Worm (Caenorhabditis elegans) whole organism, L1 larva: ENCODE measurements around the gene R11E3.19.

Experiments
- C04F5.9 ChIP-seq: sonication (generic microtip); optimal IDR thresholded peaks from 2 replicates; lab custom pipeline; 2016; ENCODE audit warnings: missing genetic modification characterization, missing compliant biosample characterization
- C16A3.4 ChIP-seq: fragments of 150-350 bp; optimal IDR thresholded peaks from 2 replicates; lab custom pipeline; 2014; ENCODE audit warnings: missing biosample characterization, missing genetic modification characterization
- C34B4.2 ChIP-seq: sonication (generic microtip); optimal IDR thresholded peaks from 2 replicates; lab custom pipeline; 2017; ENCODE audit warnings: mild to moderate bottlenecking, missing genetic modification characterization, missing compliant biosample characterization
- Y116A8C.19 ChIP-seq: sonication (generic microtip); optimal IDR thresholded peaks from 2 replicates; lab custom pipeline; 2016; ENCODE audit warnings: missing compliant biosample characterization, missing genetic modification characterization, borderline replicate concordance
- aha-1 ChIP-seq: fragments of 150-350 bp; optimal IDR thresholded peaks from 2 replicates; lab custom pipeline; 2014; ENCODE audit warnings: missing biosample characterization, missing genetic modification characterization
- ama-1 ChIP-seq: fragments of 150-350 bp; optimal IDR thresholded peaks from 2 replicates; lab custom pipeline; 2014
- blmp-1 ChIP-seq: fragments of 150-350 bp; optimal IDR thresholded peaks from 2 replicates; lab custom pipeline; 2014; ENCODE audit warnings: missing biosample characterization, missing genetic modification characterization
- ceh-63 ChIP-seq: fragments of 200-800 bp; sonication (Bioruptor generic); optimal IDR thresholded peaks from 2 replicates; lab custom pipeline; 2018; ENCODE audit warnings: mild to moderate bottlenecking, missing genetic modification characterization, missing compliant biosample characterization
- ceh-90 ChIP-seq: sonication (generic microtip); optimal IDR thresholded peaks from 2 replicates; lab custom pipeline; 2016; ENCODE audit warnings: missing genetic modification characterization, missing compliant biosample characterization
- efl-1 ChIP-seq, 4 experiments: fragments of 150-350 bp; optimal IDR thresholded peaks in 3 of 4; peaks in 1 of 4; 1 replicate in 1 of 4; 2 replicates in 3 of 4; lab custom pipeline; 2014; ENCODE audit warnings: missing biosample characterization in 2 of 4, missing genetic modification characterization in 2 of 4, missing genetic modification reagents in 2 of 4
- egl-13 ChIP-seq: sonication (generic microtip); optimal IDR thresholded peaks from 2 replicates; lab custom pipeline; 2016; ENCODE audit warnings: missing genotype, missing genetic modification reagents, missing genetic modification characterization, missing compliant biosample characterization
- egl-27 ChIP-seq, 2 experiments: fragments of 150-350 bp in 1 of 2; sonication (generic microtip); optimal IDR thresholded peaks; 3 replicates each; lab custom pipeline; 2017 to 2018; ENCODE audit warnings: missing biosample characterization in 2 of 2, missing genetic modification characterization in 2 of 2, missing genetic modification reagents in 2 of 2
- ets-5 ChIP-seq: fragments of 200-800 bp; sonication (Bioruptor generic); IDR thresholded peaks from 2 replicates; pipeline ENCODE4 v1.3.6; 2022; ENCODE audit warnings: missing genetic modification characterization, missing compliant biosample characterization
- fkh-4 ChIP-seq: sonication (generic microtip); optimal IDR thresholded peaks from 2 replicates; lab custom pipeline; 2016; ENCODE audit warnings: missing compliant biosample characterization, missing genetic modification characterization, borderline replicate concordance
- fos-1 ChIP-seq: fragments of 150-350 bp; optimal IDR thresholded peaks from 2 replicates; lab custom pipeline; 2014; ENCODE audit warnings: missing biosample characterization, missing genetic modification characterization
- hlh-4 ChIP-seq: sonication (generic microtip); optimal IDR thresholded peaks from 2 replicates; lab custom pipeline; 2016; ENCODE audit warnings: mild to moderate bottlenecking, missing genetic modification characterization, missing compliant biosample characterization
- hpl-2 ChIP-seq: fragments of 150-350 bp; optimal IDR thresholded peaks from 2 replicates; lab custom pipeline; 2014; ENCODE audit warnings: missing biosample characterization, missing genetic modification reagents, missing genetic modification characterization
- irx-1 ChIP-seq: sonication (generic microtip); optimal IDR thresholded peaks from 2 replicates; lab custom pipeline; 2016; ENCODE audit warnings: missing genetic modification characterization, missing compliant biosample characterization
- jun-1 ChIP-seq: fragments of 150-350 bp; optimal IDR thresholded peaks from 2 replicates; lab custom pipeline; 2014; ENCODE audit warnings: missing biosample characterization, missing genetic modification reagents, missing genetic modification characterization
- lin-13 ChIP-seq: fragments of 150-350 bp; optimal IDR thresholded peaks from 2 replicates; lab custom pipeline; 2014; ENCODE audit warnings: missing biosample characterization, missing genetic modification reagents, missing genetic modification characterization
- lin-15B ChIP-seq: fragments of 150-350 bp; sonication (generic microtip); optimal IDR thresholded peaks from 3 replicates; lab custom pipeline; 2014; ENCODE audit warnings: missing biosample characterization, missing genetic modification characterization
- lin-35 ChIP-seq, 2 experiments: fragments of 150-350 bp; optimal IDR thresholded peaks; 2 replicates each; lab custom pipeline; 2014; ENCODE audit warnings: missing biosample characterization in 2 of 2, missing genetic modification characterization in 2 of 2, missing genetic modification reagents in 2 of 2
- lir-3 ChIP-seq: sonication (generic microtip); optimal IDR thresholded peaks from 2 replicates; lab custom pipeline; 2016; ENCODE audit warnings: mild to moderate bottlenecking, missing genetic modification characterization, moderate library complexity, missing compliant biosample characterization; ENCODE audit not compliant: poor library complexity
- lsy-2 ChIP-seq, 2 experiments: fragments of 150-350 bp; optimal IDR thresholded peaks; 2 replicates each; lab custom pipeline; 2014; ENCODE audit warnings: missing biosample characterization in 2 of 2, missing genetic modification characterization in 2 of 2
- mab-9 ChIP-seq: fragments of 200-800 bp; sonication (Bioruptor generic); IDR thresholded peaks from 2 replicates; pipeline ENCODE4 v1.3.6; 2022; ENCODE audit warnings: missing genetic modification reagents, missing genetic modification characterization, missing compliant biosample characterization
- mdl-1 ChIP-seq, 2 experiments: fragments of 150-350 bp; optimal IDR thresholded peaks; 2 replicates each; lab custom pipeline; 2014 to 2017; ENCODE audit warnings: missing biosample characterization in 2 of 2, missing genetic modification characterization in 2 of 2, inconsistent platforms in 1 of 2
- mef-2 ChIP-seq: fragments of 150-350 bp; optimal IDR thresholded peaks from 2 replicates; lab custom pipeline; 2014; ENCODE audit warnings: missing biosample characterization, missing genetic modification characterization
- mep-1 ChIP-seq: fragments of 150-350 bp; optimal IDR thresholded peaks from 2 replicates; lab custom pipeline; 2014; ENCODE audit warnings: missing biosample characterization, missing genetic modification characterization
- nhr-12 ChIP-seq: sonication (generic microtip); optimal IDR thresholded peaks from 2 replicates; lab custom pipeline; 2017; ENCODE audit warnings: missing biosample characterization, missing genetic modification characterization
- nhr-20 ChIP-seq: sonication (generic microtip); optimal IDR thresholded peaks from 2 replicates; lab custom pipeline; 2016; ENCODE audit warnings: mild to moderate bottlenecking, missing genetic modification characterization, missing compliant biosample characterization
- nhr-237 ChIP-seq: fragments of 150-350 bp; optimal IDR thresholded peaks from 2 replicates; lab custom pipeline; 2014; ENCODE audit warnings: missing biosample characterization, missing genetic modification characterization
- nhr-71 ChIP-seq: sonication (generic microtip); optimal IDR thresholded peaks from 2 replicates; lab custom pipeline; 2016; ENCODE audit warnings: mild to moderate bottlenecking, missing genetic modification characterization, moderate library complexity, missing compliant biosample characterization
- nhr-76 ChIP-seq: sonication (generic microtip); optimal IDR thresholded peaks from 2 replicates; lab custom pipeline; 2017; ENCODE audit warnings: missing biosample characterization, missing genetic modification characterization
- nhr-85 ChIP-seq: sonication (generic microtip); peaks from one replicate; lab custom pipeline; 2016; ENCODE audit warnings: missing genetic modification characterization, inconsistent platforms, missing compliant biosample characterization
- pag-3 ChIP-seq: sonication (generic microtip); optimal IDR thresholded peaks from 2 replicates; lab custom pipeline; 2017; ENCODE audit warnings: missing genetic modification characterization, mild to moderate bottlenecking, missing compliant biosample characterization, antibody characterized with exemption, borderline replicate concordance; ENCODE audit not compliant: insufficient read depth
- pax-3 ChIP-seq: fragments of 200-800 bp; sonication (Bioruptor generic); optimal IDR thresholded peaks from 2 replicates; lab custom pipeline; 2018; ENCODE audit warnings: mild to moderate bottlenecking, missing genetic modification characterization, moderate library complexity, missing compliant biosample characterization
- pqm-1 ChIP-seq: sonication (generic microtip); optimal IDR thresholded peaks from 3 replicates; lab custom pipeline; 2017; ENCODE audit warnings: missing biosample characterization, missing genetic modification characterization
- rnt-1 ChIP-seq: sonication (generic microtip); optimal IDR thresholded peaks from 2 replicates; lab custom pipeline; 2016; ENCODE audit warnings: mild to moderate bottlenecking, missing genetic modification characterization, moderate library complexity, missing compliant biosample characterization
- snu-23 ChIP-seq: sonication (generic microtip); optimal IDR thresholded peaks from 2 replicates; lab custom pipeline; 2016; ENCODE audit warnings: missing genetic modification characterization, missing compliant biosample characterization
- sptf-1 ChIP-seq: fragments of 150-350 bp; optimal IDR thresholded peaks from 2 replicates; lab custom pipeline; 2014; ENCODE audit warnings: missing biosample characterization, missing genetic modification characterization
- swsn-7 ChIP-seq: sonication (generic microtip); optimal IDR thresholded peaks from 2 replicates; lab custom pipeline; 2016; ENCODE audit warnings: missing genetic modification characterization, missing compliant biosample characterization
- unc-130 ChIP-seq: fragments of 150-350 bp; optimal IDR thresholded peaks from 2 replicates; lab custom pipeline; 2017; ENCODE audit warnings: missing biosample characterization, missing genetic modification characterization, inconsistent platforms
- unc-30 ChIP-seq: sonication (generic microtip); optimal IDR thresholded peaks from 2 replicates; lab custom pipeline; 2017; ENCODE audit warnings: missing biosample characterization, missing genetic modification characterization
- unc-86 ChIP-seq: sonication (generic microtip); optimal IDR thresholded peaks from 2 replicates; lab custom pipeline; 2016; ENCODE audit warnings: missing genetic modification characterization, missing compliant biosample characterization
- unc-98 ChIP-seq: fragments of 200-800 bp; sonication (Bioruptor generic); IDR thresholded peaks from 2 replicates; pipeline ENCODE4 v1.3.6; 2022; ENCODE audit warnings: missing genetic modification characterization, missing compliant biosample characterization
- xbp-1 ChIP-seq: sonication (generic microtip); optimal IDR thresholded peaks from 2 replicates; lab custom pipeline; 2016; ENCODE audit warnings: missing genetic modification characterization, missing compliant biosample characterization
- zip-4 ChIP-seq: fragments of 200-800 bp; sonication (Bioruptor generic); optimal IDR thresholded peaks from 2 replicates; lab custom pipeline; 2018; ENCODE audit warnings: mild to moderate bottlenecking, missing genetic modification characterization, moderate library complexity, missing compliant biosample characterization
- ztf-11 ChIP-seq, 2 experiments: sonication (generic microtip); optimal IDR thresholded peaks; 2 replicates each; lab custom pipeline; 2016 to 2017; ENCODE audit warnings: missing genetic modification characterization in 2 of 2, missing biosample characterization in 1 of 2, missing compliant biosample characterization in 1 of 2
- ztf-4 ChIP-seq: fragments of 150-350 bp; optimal IDR thresholded peaks from 2 replicates; lab custom pipeline; 2014; ENCODE audit warnings: missing biosample characterization, missing genetic modification characterization

The R11E3.19 gene

ce11 chrIV:4748408-4749105 is 27.3 kb downstream of the R11E3.19 start, which contains the start of gene cyc-2.1 (continued):
- TF ChIP-seq lir-3 (tag; lab: Kevin White, UChicago) (no peak), egl-13 (peak; percentile 6), hpl-2 (peak; percentile 26), egl-27 (tag; optimal IDR thresholded peaks at IDR 0.05; lab: Kevin White, UChicago) (no peak), lin-15B (peak; percentile 35), C34B4.2 (tag; lab: Kevin White, UChicago) (no peak), blmp-1 (tag; lab: Kevin White, UChicago) (no peak), rnt-1 (tag; lab: Kevin White, UChicago) (peak; percentile 59), nhr-12 (tag; lab: Kevin White, UChicago) (no peak), sptf-1 (tag; lab: Kevin White, UChicago) (no peak), pqm-1 (no peak)

- TF ChIP-seq mab-9 (no peak), rnt-1 (tag; lab: Kevin White, UChicago) (peak; percentile 63), unc-130 (tag; lab: Kevin White, UChicago) (peak; percentile 22), efl-1 (optimal IDR thresholded peaks at IDR 0.05; lab: Kevin White, UChicago) (no peak), efl-1 (GFP tag; optimal IDR thresholded peaks at IDR 0.05 in 1 of 2; lab: Kevin White, UChicago) (peak in 1 of 2 experiments; percentile 35), egl-27 (tag; optimal IDR thresholded peaks at IDR 0.05; lab: Kevin White, UChicago) (no peak), unc-98 (GFP tag; lab: Robert Waterston, UW) (no peak), C16A3.4 (tag; lab: Kevin White, UChicago) (no peak), nhr-20 (tag; lab: Kevin White, UChicago) (peak; percentile 20), lsy-2 (tag; optimal IDR thresholded peaks at IDR 0.05; lab: Kevin White, UChicago) (peak; percentile 43 to 51), nhr-85 (tag; lab: Kevin White, UChicago) (peak; percentile 55), hlh-4 (tag; lab: Kevin White, UChicago) (no peak), pag-3 (no peak), C34B4.2 (tag; lab: Kevin White, UChicago) (no peak), xbp-1 (tag; lab: Kevin White, UChicago) (no peak), unc-30 (tag; lab: Kevin White, UChicago) (no peak), ceh-90 (tag; lab: Kevin White, UChicago) (no peak), sptf-1 (tag; lab: Kevin White, UChicago) (no peak), jun-1 (tag; lab: Kevin White, UChicago) (no peak), snu-23 (GFP tag; lab: Kevin White, UChicago) (no peak), swsn-7 (tag; lab: Kevin White, UChicago) (peak; percentile 2), nhr-237 (tag; lab: Kevin White, UChicago) (no peak), lir-3 (tag; lab: Kevin White, UChicago) (no peak), lin-35 (GFP tag; optimal IDR thresholded peaks at IDR 0.05; lab: Kevin White, UChicago) (no peak), mdl-1 (tag; optimal IDR thresholded peaks at IDR 0.05; lab: Kevin White, UChicago) (no peak), ama-1 (lab: Kevin White, UChicago) (no peak), lin-13 (no peak), mep-1 (no peak), nhr-71 (tag; lab: Kevin White, UChicago) (peak; percentile 50), lin-15B (no peak), ztf-11 (tag; optimal IDR thresholded peaks at IDR 0.05; lab: Kevin White, UChicago) (no peak)
Observed at ce11 chrIV:4747553-4747952, 28.3 kb downstream of the R11E3.19 start, which contains the start of gene tctn-1. Gene tctn-1 (minus strand): TSS chrIV:4747832.

DNA sequence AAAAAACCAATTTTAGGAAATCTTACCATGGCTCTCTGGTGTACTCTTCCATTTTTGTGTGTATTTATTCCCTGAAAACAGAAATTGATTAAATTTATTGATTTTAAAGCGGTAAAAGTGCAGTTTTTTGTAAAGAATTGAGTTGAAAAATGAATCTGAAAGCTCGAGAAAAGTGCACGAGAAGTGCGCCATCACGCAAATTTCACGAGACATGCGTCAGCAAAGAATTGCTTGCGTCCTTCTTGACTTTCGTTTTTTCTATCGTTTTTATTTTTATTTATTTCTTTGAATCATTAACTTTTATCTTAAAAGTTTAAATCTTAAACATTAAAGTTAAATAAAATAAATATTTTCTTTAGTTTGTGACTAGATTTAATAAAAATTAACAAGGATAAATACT is 30.5 kb downstream of the R11E3.19 start, which contains the start of gene timm-17B.1:
Gene timm-17B.1 (minus strand): TSS at position 71 of the 400 bp plus-strand sequence.
- TF ChIP-seq Y116A8C.19 (tag; lab: Kevin White, UChicago): no peak
- TF ChIP-seq lin-15B: peak; percentile 50
- TF ChIP-seq egl-27 (tag; optimal IDR thresholded peaks at IDR 0.05; lab: Kevin White, UChicago): no peak
- peak; percentile 35 for TF ChIP-seq ztf-4
- TF ChIP-seq aha-1 (tag; lab: Kevin White, UChicago): no peak
- TF ChIP-seq hpl-2: peak; percentile 36
- no peak for TF ChIP-seq zip-4
- TF ChIP-seq pax-3 (tag; lab: Kevin White, UChicago): no peak
- peak; percentile 5 for TF ChIP-seq C04F5.9 (tag; lab: Kevin White, UChicago)
- no peak for TF ChIP-seq ceh-63
- TF ChIP-seq ama-1 (lab: Kevin White, UChicago): no peak
- TF ChIP-seq ets-5 (GFP tag; lab: Robert Waterston, UW): no peak
- TF ChIP-seq fkh-4 (tag; lab: Kevin White, UChicago): no peak
- peak; percentile 48 for TF ChIP-seq unc-86
- TF ChIP-seq irx-1 (tag; lab: Kevin White, UChicago): peak; percentile 69
- TF ChIP-seq fos-1 (tag; lab: Kevin White, UChicago): peak; percentile 24
- no peak for TF ChIP-seq mef-2 (tag; lab: Kevin White, UChicago)
- TF ChIP-seq nhr-76: no peak
